Worm (Caenorhabditis elegans): Measurements from ENCODE around the gene rpb-6.

ce11 chrII:10594758-10595157, 15.6 kb downstream of the rpb-6 start, which contains the start of gene C14A4.6:
- TF ChIP-seq ama-1 (optimal IDR thresholded peaks at IDR 0.05) (no peak), ets-7 (tag; optimal IDR thresholded peaks at IDR 0.05) (no peak), aly-1 (tag; optimal IDR thresholded peaks at IDR 0.05) (no peak), tbx-11 (GFP tag; IDR thresholded peaks at IDR 0.05) (no peak), hnd-1 (tag; optimal IDR thresholded peaks at IDR 0.05) (no peak), ceh-13 (GFP tag; optimal IDR thresholded peaks at IDR 0.05) (no peak), scrt-1 (GFP tag; IDR thresholded peaks at IDR 0.05) (no peak)
